Fruit fly (Drosophila melanogaster): Measurements from ENCODE around the gene Snmp1.

DNA sequence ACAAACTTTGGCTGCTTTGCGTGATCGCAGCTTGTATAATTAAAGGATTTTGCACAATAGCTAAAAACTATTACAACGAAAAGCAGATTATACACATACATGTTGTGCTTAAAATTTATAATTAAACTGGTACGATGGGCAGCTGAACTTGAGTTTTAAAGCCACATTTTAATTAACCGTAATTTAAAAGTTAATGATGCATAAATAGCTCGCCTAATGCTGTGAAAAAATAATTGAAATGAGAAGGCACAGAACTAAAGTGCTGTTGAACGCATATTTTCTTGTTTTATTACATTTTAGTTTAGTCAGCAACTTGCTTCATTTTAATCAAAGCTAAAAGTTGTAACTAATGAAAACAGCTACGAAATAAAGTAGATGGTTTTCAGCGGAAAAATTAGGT, 38.4 kb downstream of the Snmp1 start, which contains the start of gene Obp93a:
- TF ChIP-seq D1 (tag; optimal IDR thresholded peaks at IDR 0.05): no peak
- no peak for TF ChIP-seq CG32121 (GFP tag; IDR thresholded peaks at IDR 0.05)
- TF ChIP-seq fd96Ca (GFP tag; IDR thresholded peaks at IDR 0.05): no peak
- no peak for TF ChIP-seq Pif1A (GFP tag; optimal IDR thresholded peaks at IDR 0.05)
- no peak for TF ChIP-seq CG14655 (GFP tag; optimal IDR thresholded peaks at IDR 0.05)
- no peak for TF ChIP-seq CG15710 (tag; optimal IDR thresholded peaks at IDR 0.05)
- TF ChIP-seq EcR (GFP tag; optimal IDR thresholded peaks at IDR 0.05): no peak
- TF ChIP-seq CG8159 (tag; optimal IDR thresholded peaks at IDR 0.05): no peak
- TF ChIP-seq CG34367 (tag; optimal IDR thresholded peaks at IDR 0.05): no peak
- no peak for TF ChIP-seq CG13204 (GFP tag; optimal IDR thresholded peaks at IDR 0.05)
- no peak for TF ChIP-seq CG9948 (tag; optimal IDR thresholded peaks at IDR 0.05)
- no peak for TF ChIP-seq CG17806 (tag; optimal IDR thresholded peaks at IDR 0.05)
- no peak for TF ChIP-seq CG10348 (GFP tag; IDR thresholded peaks at IDR 0.05)
- no peak for TF ChIP-seq CG8301 (tag; optimal IDR thresholded peaks at IDR 0.05)

All from whole organism, pupa.